Worm (Caenorhabditis elegans): ENCODE data around the gene Y57G7A.2.

DNA sequence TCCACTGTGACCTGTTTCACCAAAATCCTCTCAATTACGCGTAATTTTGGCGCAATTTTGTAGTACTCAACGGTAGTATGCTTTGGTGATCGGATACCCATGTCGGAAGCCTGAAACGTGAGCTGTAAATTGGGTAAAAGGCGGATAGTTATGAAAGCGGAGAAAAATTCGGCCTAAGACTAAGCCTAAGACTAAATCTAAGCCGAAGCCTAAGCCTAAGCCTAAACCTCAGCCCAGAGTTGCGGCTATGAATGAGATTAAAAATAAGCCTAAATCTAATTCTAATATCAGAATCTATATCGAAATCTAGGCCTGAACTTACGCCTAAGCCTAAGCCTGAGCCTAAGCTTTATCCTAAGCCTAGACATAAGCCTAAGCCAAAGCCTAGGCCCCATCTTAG lies 43.6 kb upstream of the Y57G7A.2 start, which contains the start of gene lin-42:
- TF ChIP-seq tra-4 (tag; optimal IDR thresholded peaks at IDR 0.05) (no peak), ceh-36 (tag; optimal IDR thresholded peaks at IDR 0.05) (peak; percentile 4), B0310.2 (tag; optimal IDR thresholded peaks at IDR 0.05) (no peak), sea-1 (GFP tag; conservative IDR thresholded peaks at IDR 0.05) (no peak)
